Worm (Caenorhabditis elegans) whole organism, L1 larva: ENCODE measurements around the gene cyc-2.2.

Source experiments
- C04F5.9 ChIP-seq: sonication (generic microtip); optimal IDR thresholded peaks from 2 replicates; lab custom pipeline; 2016; ENCODE audit warnings: missing genetic modification characterization, missing compliant biosample characterization
- F16B12.6 ChIP-seq: fragments of 150-350 bp; optimal IDR thresholded peaks from 2 replicates; lab custom pipeline; 2014; ENCODE audit warnings: missing biosample characterization, missing genetic modification characterization
- Y116A8C.19 ChIP-seq: sonication (generic microtip); optimal IDR thresholded peaks from 2 replicates; lab custom pipeline; 2016; ENCODE audit warnings: missing compliant biosample characterization, missing genetic modification characterization, borderline replicate concordance
- blmp-1 ChIP-seq: fragments of 150-350 bp; optimal IDR thresholded peaks from 2 replicates; lab custom pipeline; 2014; ENCODE audit warnings: missing biosample characterization, missing genetic modification characterization
- ceh-63 ChIP-seq: fragments of 200-800 bp; sonication (Bioruptor generic); optimal IDR thresholded peaks from 2 replicates; lab custom pipeline; 2018; ENCODE audit warnings: mild to moderate bottlenecking, missing genetic modification characterization, missing compliant biosample characterization
- ceh-90 ChIP-seq: sonication (generic microtip); optimal IDR thresholded peaks from 2 replicates; lab custom pipeline; 2016; ENCODE audit warnings: missing genetic modification characterization, missing compliant biosample characterization
- ces-1 ChIP-seq: fragments of 150-350 bp; optimal IDR thresholded peaks from 2 replicates; lab custom pipeline; 2014; ENCODE audit warnings: missing biosample characterization, missing genetic modification reagents, missing genetic modification characterization
- dpl-1 ChIP-seq, 3 experiments: fragments of 150-350 bp in 2 of 3; sonication (generic microtip) in 1 of 3; optimal IDR thresholded peaks; 2 replicates each; lab custom pipeline; 2014 to 2017; ENCODE audit warnings: missing biosample characterization in 3 of 3, missing genetic modification characterization in 3 of 3, missing genetic modification reagents in 3 of 3
- dsc-1 ChIP-seq: sonication (generic microtip); optimal IDR thresholded peaks from 2 replicates; lab custom pipeline; 2016; ENCODE audit warnings: mild to moderate bottlenecking, missing genetic modification characterization, missing compliant biosample characterization
- efl-1 ChIP-seq, 4 experiments: fragments of 150-350 bp; optimal IDR thresholded peaks in 3 of 4; peaks in 1 of 4; 1 replicate in 1 of 4; 2 replicates in 3 of 4; lab custom pipeline; 2014; ENCODE audit warnings: missing biosample characterization in 2 of 4, missing genetic modification characterization in 2 of 4, missing genetic modification reagents in 2 of 4
- egl-13 ChIP-seq: sonication (generic microtip); optimal IDR thresholded peaks from 2 replicates; lab custom pipeline; 2016; ENCODE audit warnings: missing genotype, missing genetic modification reagents, missing genetic modification characterization, missing compliant biosample characterization
- egl-27 ChIP-seq, 2 experiments: fragments of 150-350 bp in 1 of 2; sonication (generic microtip); optimal IDR thresholded peaks; 3 replicates each; lab custom pipeline; 2017 to 2018; ENCODE audit warnings: missing biosample characterization in 2 of 2, missing genetic modification characterization in 2 of 2, missing genetic modification reagents in 2 of 2
- elt-2 ChIP-seq: sonication (generic microtip); optimal IDR thresholded peaks from 2 replicates; lab custom pipeline; 2016; ENCODE audit warnings: missing genetic modification characterization, mild to moderate bottlenecking, inconsistent platforms, missing compliant biosample characterization, missing genetic modification reagents
- elt-3 ChIP-seq, 6 experiments: fragments of 150-350 bp in 1 of 6; sonication (generic microtip); optimal IDR thresholded peaks; 2 replicates each; lab custom pipeline; 2017 to 2018; ENCODE audit warnings: missing biosample characterization in 6 of 6, missing genetic modification characterization in 6 of 6, inconsistent platforms in 1 of 6
- fkh-4 ChIP-seq: sonication (generic microtip); optimal IDR thresholded peaks from 2 replicates; lab custom pipeline; 2016; ENCODE audit warnings: missing compliant biosample characterization, missing genetic modification characterization, borderline replicate concordance
- fkh-8 ChIP-seq: sonication (generic microtip); optimal IDR thresholded peaks from 2 replicates; lab custom pipeline; 2016; ENCODE audit warnings: mild to moderate bottlenecking, missing genetic modification characterization, missing compliant biosample characterization
- hlh-4 ChIP-seq: sonication (generic microtip); optimal IDR thresholded peaks from 2 replicates; lab custom pipeline; 2016; ENCODE audit warnings: mild to moderate bottlenecking, missing genetic modification characterization, missing compliant biosample characterization
- hpl-2 ChIP-seq: fragments of 150-350 bp; optimal IDR thresholded peaks from 2 replicates; lab custom pipeline; 2014; ENCODE audit warnings: missing biosample characterization, missing genetic modification reagents, missing genetic modification characterization
- irx-1 ChIP-seq: sonication (generic microtip); optimal IDR thresholded peaks from 2 replicates; lab custom pipeline; 2016; ENCODE audit warnings: missing genetic modification characterization, missing compliant biosample characterization
- jun-1 ChIP-seq: fragments of 150-350 bp; optimal IDR thresholded peaks from 2 replicates; lab custom pipeline; 2014; ENCODE audit warnings: missing biosample characterization, missing genetic modification reagents, missing genetic modification characterization
- lin-13 ChIP-seq: fragments of 150-350 bp; optimal IDR thresholded peaks from 2 replicates; lab custom pipeline; 2014; ENCODE audit warnings: missing biosample characterization, missing genetic modification reagents, missing genetic modification characterization
- lin-14 ChIP-seq: fragments of 200-800 bp; sonication (Bioruptor generic); optimal IDR thresholded peaks from 2 replicates; lab custom pipeline; 2018; ENCODE audit warnings: mild to moderate bottlenecking, missing genetic modification characterization, moderate library complexity, missing compliant biosample characterization
- lin-35 ChIP-seq, 2 experiments: fragments of 150-350 bp; optimal IDR thresholded peaks; 2 replicates each; lab custom pipeline; 2014; ENCODE audit warnings: missing biosample characterization in 2 of 2, missing genetic modification characterization in 2 of 2, missing genetic modification reagents in 2 of 2
- lin-39 ChIP-seq: fragments of 150-350 bp; optimal IDR thresholded peaks from 2 replicates; lab custom pipeline; 2014; ENCODE audit warnings: missing biosample characterization, missing genetic modification reagents, missing genetic modification characterization
- lsy-2 ChIP-seq, 2 experiments: fragments of 150-350 bp; optimal IDR thresholded peaks; 2 replicates each; lab custom pipeline; 2014; ENCODE audit warnings: missing biosample characterization in 2 of 2, missing genetic modification characterization in 2 of 2
- mab-9 ChIP-seq: fragments of 200-800 bp; sonication (Bioruptor generic); IDR thresholded peaks from 2 replicates; pipeline ENCODE4 v1.3.6; 2022; ENCODE audit warnings: missing genetic modification reagents, missing genetic modification characterization, missing compliant biosample characterization
- mep-1 ChIP-seq: fragments of 150-350 bp; optimal IDR thresholded peaks from 2 replicates; lab custom pipeline; 2014; ENCODE audit warnings: missing biosample characterization, missing genetic modification characterization
- nhr-11 ChIP-seq: fragments of 150-350 bp; optimal IDR thresholded peaks from 2 replicates; lab custom pipeline; 2014; ENCODE audit warnings: missing biosample characterization, missing genetic modification characterization
- nhr-20 ChIP-seq: sonication (generic microtip); optimal IDR thresholded peaks from 2 replicates; lab custom pipeline; 2016; ENCODE audit warnings: mild to moderate bottlenecking, missing genetic modification characterization, missing compliant biosample characterization
- nhr-237 ChIP-seq: fragments of 150-350 bp; optimal IDR thresholded peaks from 2 replicates; lab custom pipeline; 2014; ENCODE audit warnings: missing biosample characterization, missing genetic modification characterization
- nhr-47 ChIP-seq: sonication (generic microtip); optimal IDR thresholded peaks from 2 replicates; lab custom pipeline; 2016; ENCODE audit warnings: mild to moderate bottlenecking, missing genetic modification characterization, moderate library complexity, missing compliant biosample characterization
- nhr-77 ChIP-seq: fragments of 150-350 bp; optimal IDR thresholded peaks from 2 replicates; lab custom pipeline; 2014; ENCODE audit warnings: missing biosample characterization, missing genetic modification characterization
- nhr-85 ChIP-seq: sonication (generic microtip); peaks from one replicate; lab custom pipeline; 2016; ENCODE audit warnings: missing genetic modification characterization, inconsistent platforms, missing compliant biosample characterization
- pax-3 ChIP-seq: fragments of 200-800 bp; sonication (Bioruptor generic); optimal IDR thresholded peaks from 2 replicates; lab custom pipeline; 2018; ENCODE audit warnings: mild to moderate bottlenecking, missing genetic modification characterization, moderate library complexity, missing compliant biosample characterization
- pqm-1 ChIP-seq: sonication (generic microtip); optimal IDR thresholded peaks from 3 replicates; lab custom pipeline; 2017; ENCODE audit warnings: missing biosample characterization, missing genetic modification characterization
- rnt-1 ChIP-seq: sonication (generic microtip); optimal IDR thresholded peaks from 2 replicates; lab custom pipeline; 2016; ENCODE audit warnings: mild to moderate bottlenecking, missing genetic modification characterization, moderate library complexity, missing compliant biosample characterization
- skn-1 ChIP-seq: fragments of 150-350 bp; optimal IDR thresholded peaks from 2 replicates; lab custom pipeline; 2014; ENCODE audit warnings: missing biosample characterization, missing genetic modification characterization
- snpc-4 ChIP-seq: fragments of 150-350 bp; optimal IDR thresholded peaks from 2 replicates; lab custom pipeline; 2014; ENCODE audit warnings: missing biosample characterization, missing genetic modification characterization
- snu-23 ChIP-seq: sonication (generic microtip); optimal IDR thresholded peaks from 2 replicates; lab custom pipeline; 2016; ENCODE audit warnings: missing genetic modification characterization, missing compliant biosample characterization
- sox-4 ChIP-seq: sonication (generic microtip); optimal IDR thresholded peaks from 2 replicates; lab custom pipeline; 2016; ENCODE audit warnings: missing genetic modification characterization, missing compliant biosample characterization
- sptf-1 ChIP-seq: fragments of 150-350 bp; optimal IDR thresholded peaks from 2 replicates; lab custom pipeline; 2014; ENCODE audit warnings: missing biosample characterization, missing genetic modification characterization
- tbx-2 ChIP-seq: sonication (generic microtip); optimal IDR thresholded peaks from 2 replicates; lab custom pipeline; 2016; ENCODE audit warnings: missing genetic modification characterization, missing compliant biosample characterization
- unc-130 ChIP-seq: fragments of 150-350 bp; optimal IDR thresholded peaks from 2 replicates; lab custom pipeline; 2017; ENCODE audit warnings: missing biosample characterization, missing genetic modification characterization, inconsistent platforms
- unc-62 ChIP-seq: fragments of 150-350 bp; optimal IDR thresholded peaks from 2 replicates; lab custom pipeline; 2014; ENCODE audit warnings: missing biosample characterization, missing genetic modification reagents, missing genetic modification characterization
- zip-4 ChIP-seq: fragments of 200-800 bp; sonication (Bioruptor generic); optimal IDR thresholded peaks from 2 replicates; lab custom pipeline; 2018; ENCODE audit warnings: mild to moderate bottlenecking, missing genetic modification characterization, moderate library complexity, missing compliant biosample characterization
- ztf-11 ChIP-seq, 2 experiments: sonication (generic microtip); optimal IDR thresholded peaks; 2 replicates each; lab custom pipeline; 2016 to 2017; ENCODE audit warnings: missing genetic modification characterization in 2 of 2, missing biosample characterization in 1 of 2, missing compliant biosample characterization in 1 of 2

Gene cyc-2.2

DNA sequence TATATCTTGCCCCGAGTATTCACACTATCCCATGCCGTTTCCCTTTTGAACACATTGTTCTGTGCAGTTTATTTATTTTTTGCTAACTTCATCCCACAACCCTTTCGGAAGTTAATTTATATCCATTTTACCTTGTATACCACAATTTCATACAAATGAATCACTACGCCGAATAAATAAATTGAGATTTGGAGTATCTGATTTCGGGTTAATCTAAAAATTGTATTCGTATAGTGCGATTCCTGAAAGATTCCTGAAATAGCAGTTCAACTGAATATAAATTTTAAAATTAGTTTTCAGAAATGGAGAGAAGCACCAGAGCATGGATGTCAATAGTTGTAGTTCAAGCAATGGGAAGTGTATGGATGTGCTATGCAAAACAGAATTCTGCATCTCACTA, 4.9 kb downstream of the cyc-2.2 start, which contains the start of gene erg-28:
Gene erg-28, plus strand, starts transcription at position 301 of the 400 bp plus-strand sequence.
- TF ChIP-seq irx-1 (tag; lab: Kevin White, UChicago): no peak
- TF ChIP-seq lin-39: no peak
- no peak for TF ChIP-seq elt-3 (tag; optimal IDR thresholded peaks at IDR 0.05; lab: Kevin White, UChicago)
- TF ChIP-seq unc-62: no peak

DNA sequence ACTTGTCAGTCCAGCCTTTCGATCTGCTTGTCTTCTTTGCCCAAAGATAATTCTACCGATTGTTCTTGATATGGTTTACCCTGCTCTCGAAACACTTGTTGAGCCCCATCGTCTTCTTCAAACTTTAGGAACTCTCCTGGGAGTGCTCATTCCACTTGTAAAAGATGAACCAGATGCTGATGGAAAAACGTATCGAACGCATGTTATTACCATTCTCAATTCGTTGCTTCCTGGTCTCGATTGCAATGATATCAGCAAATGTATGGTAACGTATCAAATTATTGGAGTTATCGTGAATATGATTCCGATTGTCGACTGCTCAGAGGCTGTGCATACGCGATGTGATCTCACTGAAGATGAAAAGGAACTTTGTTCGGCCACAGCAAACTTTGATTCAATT, 10.2 kb downstream of the cyc-2.2 start:
- no peak for TF ChIP-seq Y116A8C.19 (tag; lab: Kevin White, UChicago)
- no peak for TF ChIP-seq jun-1 (tag; lab: Kevin White, UChicago)
- TF ChIP-seq pax-3 (tag; lab: Kevin White, UChicago): no peak
- no peak for TF ChIP-seq rnt-1
- no peak for TF ChIP-seq tbx-2 (tag; lab: Kevin White, UChicago)
- TF ChIP-seq lin-39: no peak
- no peak for TF ChIP-seq nhr-11 (tag; lab: Kevin White, UChicago)
- no peak for TF ChIP-seq C04F5.9 (tag; lab: Kevin White, UChicago)
- TF ChIP-seq ztf-11 (tag; optimal IDR thresholded peaks at IDR 0.05; lab: Kevin White, UChicago): no peak
- no peak for TF ChIP-seq mep-1 (tag; lab: Kevin White, UChicago)
- TF ChIP-seq sox-4 (tag; lab: Kevin White, UChicago): no peak
- no peak for TF ChIP-seq lsy-2 (tag; optimal IDR thresholded peaks at IDR 0.05; lab: Kevin White, UChicago)
- TF ChIP-seq elt-2 (tag; lab: Kevin White, UChicago): no peak
- TF ChIP-seq F16B12.6: no peak
- no peak for TF ChIP-seq nhr-77 (tag; lab: Kevin White, UChicago)
- TF ChIP-seq pqm-1 (tag; lab: Kevin White, UChicago): no peak
- no peak for TF ChIP-seq mab-9
- no peak for TF ChIP-seq egl-27 (tag; optimal IDR thresholded peaks at IDR 0.05; lab: Kevin White, UChicago)
- TF ChIP-seq, all 84 proteins: peak for 0

DNA sequence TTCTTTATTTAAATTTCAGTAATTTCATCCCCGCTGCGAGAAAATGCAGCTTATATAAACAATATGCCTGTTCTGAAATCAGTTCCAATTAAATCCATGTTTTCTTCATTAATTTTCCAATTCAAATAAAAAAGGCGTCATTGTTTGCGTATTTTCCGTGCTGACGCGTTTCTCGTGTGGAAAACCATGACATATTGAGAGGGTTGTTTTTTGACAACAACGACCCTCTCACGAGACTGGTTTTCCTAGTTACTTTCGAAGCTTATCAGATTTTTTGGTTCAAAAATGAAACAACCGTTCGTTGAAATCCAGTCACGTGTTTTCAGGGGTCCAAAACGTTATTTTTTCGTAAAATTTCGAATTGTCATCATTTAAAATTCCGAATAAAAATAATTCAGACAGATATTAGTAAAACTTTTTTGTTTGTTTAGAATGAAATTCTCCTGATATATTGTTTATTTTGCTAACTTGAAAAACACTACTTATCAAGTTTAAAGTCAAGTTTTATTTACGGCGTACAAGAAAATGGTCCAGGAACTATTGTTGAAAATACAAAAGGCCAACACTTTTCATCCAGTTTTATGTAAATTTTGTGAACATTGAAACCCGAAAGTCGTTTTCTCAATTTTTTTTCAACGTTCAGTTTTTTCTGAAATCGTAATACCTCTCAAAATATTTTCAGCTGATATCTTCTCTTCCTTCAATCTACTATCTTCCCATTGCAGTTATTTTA, 12.3 kb downstream of the cyc-2.2 start, which contains the start of gene C14C10.5:
Gene C14C10.5, plus strand, starts transcription at position 683 of the 733 bp plus-strand sequence.
- no peak for TF ChIP-seq fkh-4
- TF ChIP-seq skn-1 (tag; lab: Kevin White, UChicago): peak; percentile 65
- TF ChIP-seq snpc-4: no peak
- TF ChIP-seq zip-4: no peak
- peak; percentile 37 for TF ChIP-seq nhr-85 (tag; lab: Kevin White, UChicago)
- TF ChIP-seq lin-13 (GFP tag; lab: Kevin White, UChicago): no peak
- TF ChIP-seq lsy-2 (tag; optimal IDR thresholded peaks at IDR 0.05; lab: Kevin White, UChicago): peak in 1 of 2 experiments; percentile 42
- TF ChIP-seq blmp-1 (tag; lab: Kevin White, UChicago): no peak
- TF ChIP-seq fkh-8 (tag; lab: Kevin White, UChicago): no peak
- peak; percentile 10 for TF ChIP-seq nhr-47 (tag; lab: Kevin White, UChicago)
- no peak for TF ChIP-seq efl-1 (optimal IDR thresholded peaks at IDR 0.05; lab: Kevin White, UChicago)
- peak in 1 of 2 experiments; percentile 62 for TF ChIP-seq efl-1 (GFP tag; optimal IDR thresholded peaks at IDR 0.05 in 1 of 2; lab: Kevin White, UChicago)
- no peak for TF ChIP-seq ceh-63
- no peak for TF ChIP-seq unc-130 (tag; lab: Kevin White, UChicago)
- no peak for TF ChIP-seq F16B12.6
- no peak for TF ChIP-seq hpl-2
- no peak for TF ChIP-seq sptf-1 (tag; lab: Kevin White, UChicago)
- no peak for TF ChIP-seq ceh-90 (tag; lab: Kevin White, UChicago)
- TF ChIP-seq egl-27 (tag; optimal IDR thresholded peaks at IDR 0.05; lab: Kevin White, UChicago): no peak
- TF ChIP-seq ces-1: no peak
- TF ChIP-seq pax-3 (tag; lab: Kevin White, UChicago): no peak
- no peak for TF ChIP-seq dpl-1 (GFP tag; optimal IDR thresholded peaks at IDR 0.05; lab: Kevin White, UChicago)
- TF ChIP-seq nhr-20 (tag; lab: Kevin White, UChicago): peak; percentile 14
- TF ChIP-seq lin-35 (GFP tag; optimal IDR thresholded peaks at IDR 0.05; lab: Kevin White, UChicago): peak in 1 of 2 experiments; percentile 19
- TF ChIP-seq egl-13: no peak
- TF ChIP-seq dsc-1 (tag; lab: Kevin White, UChicago): peak; percentile 51
- no peak for TF ChIP-seq jun-1 (tag; lab: Kevin White, UChicago)
- TF ChIP-seq hlh-4: no peak
- TF ChIP-seq snu-23: peak; percentile 9
- TF ChIP-seq nhr-237 (tag; lab: Kevin White, UChicago): no peak
- peak; percentile 19 for TF ChIP-seq lin-14 (GFP tag; lab: Kevin White, UChicago)
- TF ChIP-seq, all 84 proteins: peak for 10
